Worm (Caenorhabditis elegans): ENCODE data around the gene Y53F4A.2.
A peak's percentile ranks its signal among the peaks of the same experiment; 100 is the strongest.

The Y53F4A.2 gene

DNA sequence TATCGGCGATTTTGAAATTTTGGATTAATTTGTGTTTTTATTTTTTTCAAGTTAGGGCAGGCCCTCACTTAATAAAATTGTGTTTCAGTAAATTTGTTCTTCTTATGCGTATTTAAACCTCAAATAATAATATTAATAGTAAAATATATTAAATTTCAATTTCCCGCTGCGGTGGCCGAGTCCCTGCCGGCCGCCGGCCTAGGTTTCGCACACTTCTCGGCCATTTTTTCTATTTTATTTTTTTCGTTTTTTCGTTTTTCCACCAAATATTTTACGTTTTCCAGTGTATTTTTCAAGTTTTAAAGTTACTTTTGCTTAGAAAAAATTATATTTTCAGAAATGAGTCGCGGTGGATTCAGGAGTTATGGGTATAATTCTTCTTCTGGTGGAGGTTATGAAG lies 20.0 kb downstream of the Y53F4A.2 start, which contains the start of gene rbm-28 (continued):
- TF ChIP-seq mep-1 (tag; optimal IDR thresholded peaks at IDR 0.05) (peak; percentile 54), nhr-12 (tag; optimal IDR thresholded peaks at IDR 0.05) (no peak), F16B12.6 (tag; optimal IDR thresholded peaks at IDR 0.05) (no peak), elt-2 (tag; optimal IDR thresholded peaks at IDR 0.05) (no peak), unc-130 (tag; optimal IDR thresholded peaks at IDR 0.05) (no peak), unc-98 (GFP tag; IDR thresholded peaks at IDR 0.05) (0 out of 2 replicates have a peak, but pooled peaks have one; percentile 15), C16A3.4 (tag; optimal IDR thresholded peaks at IDR 0.05) (no peak), Y116A8C.19 (tag; optimal IDR thresholded peaks at IDR 0.05; ENCODE audit: borderline replicate concordance) (no peak), mab-9 (GFP tag; IDR thresholded peaks at IDR 0.05) (no peak), zag-1 (tag; optimal IDR thresholded peaks at IDR 0.05) (no peak), lin-35 (GFP tag; optimal IDR thresholded peaks at IDR 0.05) (peak; percentile 79 to 87), aly-2 (tag; optimal IDR thresholded peaks at IDR 0.05) (no peak), vab-15 (tag; optimal IDR thresholded peaks at IDR 0.05) (no peak), unc-30 (tag; optimal IDR thresholded peaks at IDR 0.05) (no peak), sup-37 (GFP tag; optimal IDR thresholded peaks at IDR 0.05) (no peak), fkh-8 (tag; optimal IDR thresholded peaks at IDR 0.05) (peak; percentile 36), lin-39 (tag; optimal IDR thresholded peaks at IDR 0.05) (no peak), ceh-88 (GFP tag; IDR thresholded peaks at IDR 0.05) (no peak), egl-27 (tag; optimal IDR thresholded peaks at IDR 0.05) (no peak), lin-13 (GFP tag; optimal IDR thresholded peaks at IDR 0.05) (no peak), nhr-11 (tag; optimal IDR thresholded peaks at IDR 0.05) (no peak), nhr-71 (tag; optimal IDR thresholded peaks at IDR 0.05) (peak; percentile 60), jun-1 (tag; optimal IDR thresholded peaks at IDR 0.05) (no peak), lir-3 (tag; optimal IDR thresholded peaks at IDR 0.05; ENCODE audit: poor library complexity) (no peak), ceh-82 (tag; optimal IDR thresholded peaks at IDR 0.05) (no peak), ztf-4 (tag; optimal IDR thresholded peaks at IDR 0.05) (no peak), sox-4 (tag; optimal IDR thresholded peaks at IDR 0.05) (peak; percentile 8), fos-1 (tag; optimal IDR thresholded peaks at IDR 0.05) (no peak), nhr-28 (tag; optimal IDR thresholded peaks at IDR 0.05) (no peak), hlh-4 (tag; optimal IDR thresholded peaks at IDR 0.05) (no peak), unc-62 (GFP tag; optimal IDR thresholded peaks at IDR 0.05) (no peak)

DNA sequence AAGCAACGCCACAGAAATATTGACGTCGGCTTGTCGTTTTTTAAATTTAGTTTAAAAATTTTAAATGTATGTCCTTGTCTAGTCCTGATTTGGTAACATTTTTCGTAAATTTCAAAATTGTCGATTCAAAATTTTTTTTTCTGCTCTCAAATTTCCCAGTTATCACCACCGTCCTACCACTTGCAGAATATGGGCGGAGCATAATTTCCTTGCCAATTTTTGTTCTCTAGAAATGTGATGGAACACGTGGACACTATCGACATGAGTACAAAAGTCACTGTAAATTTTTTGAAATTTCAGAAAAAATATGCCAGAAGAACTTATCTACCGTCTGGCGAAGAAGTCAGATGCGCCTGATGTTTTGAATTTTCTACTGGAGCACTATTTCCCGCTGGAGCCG lies 21.7 kb downstream of the Y53F4A.2 start, which contains the start of gene R05H10.7:
R05H10.7 (plus strand) TSS at position 301 of the 400 bp plus-strand sequence.
- TF ChIP-seq lin-15B (tag; optimal IDR thresholded peaks at IDR 0.05) (no peak), dsc-1 (tag; optimal IDR thresholded peaks at IDR 0.05) (no peak), nhr-85 (tag) (peak; percentile 23), fkh-4 (tag; optimal IDR thresholded peaks at IDR 0.05; ENCODE audit: borderline replicate concordance) (no peak), nhr-11 (tag; optimal IDR thresholded peaks at IDR 0.05) (no peak)

DNA sequence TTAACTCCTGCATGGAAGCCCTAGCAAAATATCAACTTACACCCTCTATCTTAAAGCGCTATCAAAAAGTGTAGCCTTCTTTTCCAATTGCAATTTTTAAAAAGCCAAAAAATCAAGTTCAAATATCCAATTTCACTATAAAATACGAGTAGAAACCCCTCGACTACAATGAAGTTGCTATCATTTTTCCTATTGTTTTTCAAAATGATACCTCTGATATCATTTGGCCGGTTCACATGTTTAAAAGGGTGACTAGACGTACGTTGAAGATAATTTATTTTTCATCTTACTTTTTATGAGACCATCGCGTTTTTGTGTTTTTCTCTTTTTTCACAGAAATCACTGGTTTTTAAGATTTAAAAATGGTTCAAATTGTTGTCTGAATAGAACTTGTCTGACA lies 25.5 kb downstream of the Y53F4A.2 start, which contains the start of gene R05H10.1:
R05H10.1 (plus strand) TSS at position 334 of the 400 bp plus-strand sequence.
- TF ChIP-seq elt-3 (tag; optimal IDR thresholded peaks at IDR 0.05): peak in 2 of 6 experiments; percentile 2 to 33
- no peak for TF ChIP-seq sptf-1 (tag; optimal IDR thresholded peaks at IDR 0.05)
- TF ChIP-seq nhr-71 (tag; optimal IDR thresholded peaks at IDR 0.05): no peak
- TF ChIP-seq sox-4 (tag; optimal IDR thresholded peaks at IDR 0.05): no peak
- no peak for TF ChIP-seq nhr-85 (tag)
- no peak for TF ChIP-seq snpc-4 (tag; optimal IDR thresholded peaks at IDR 0.05)
- TF ChIP-seq alr-1 (tag; optimal IDR thresholded peaks at IDR 0.05; ENCODE audit: borderline replicate concordance): no peak
- no peak for TF ChIP-seq grh-1 (GFP tag; IDR thresholded peaks at IDR 0.05)
- no peak for TF ChIP-seq nhr-28 (tag; optimal IDR thresholded peaks at IDR 0.05)
- TF ChIP-seq nhr-20 (tag; optimal IDR thresholded peaks at IDR 0.05): peak; percentile 79
- TF ChIP-seq F16B12.6 (tag; optimal IDR thresholded peaks at IDR 0.05): no peak
- TF ChIP-seq nhr-12 (tag; optimal IDR thresholded peaks at IDR 0.05): no peak
- TF ChIP-seq fkh-8 (tag; optimal IDR thresholded peaks at IDR 0.05): no peak
- TF ChIP-seq ceh-90 (tag; optimal IDR thresholded peaks at IDR 0.05): no peak
